Worm (Caenorhabditis elegans) whole organism, L4/young adult: ENCODE measurements around the gene C04F5.8.

ENCODE experiments used
- W03F9.2 ChIP-seq: fragments of 150-350 bp; optimal IDR thresholded peaks from 2 replicates; lab custom pipeline; 2014; ENCODE audit warnings: missing biosample characterization, missing genetic modification characterization
- him-1 ChIP-seq: sonication (generic microtip); optimal IDR thresholded peaks from 2 replicates; lab custom pipeline; 2016; ENCODE audit warnings: missing genotype, missing genetic modification reagents, missing genetic modification characterization, missing compliant biosample characterization

ce11 chrV:5143785-5144184, 30.2 kb upstream of the C04F5.8 start, which contains the start of gene srh-129:
- TF ChIP-seq him-1 (tag; lab: Kevin White, UChicago) (no peak), W03F9.2 (tag; lab: Kevin White, UChicago) (no peak)
